Fruit fly (Drosophila melanogaster) whole organism, wandering third instar larva: Measurements from ENCODE around the gene Sfp26Ad.

Experiments used
- Abd-B ChIP-seq: fragments of >200 bp; optimal IDR thresholded peaks from 2 replicates; lab custom pipeline; 2017; ENCODE audit warnings: missing biosample characterization, missing genetic modification characterization
- CG9705 ChIP-seq: fragments of 200-800 bp; sonication (Bioruptor generic); optimal IDR thresholded peaks from 2 replicates; lab custom pipeline; 2018; ENCODE audit warnings: missing biosample characterization, mild to moderate bottlenecking, missing genetic modification characterization
- Hr83 ChIP-seq: fragments of 200-300 bp; sonication (Bioruptor generic); optimal IDR thresholded peaks from 2 replicates; lab custom pipeline; 2016; ENCODE audit warnings: missing biosample characterization, mild to moderate bottlenecking, missing genetic modification characterization, moderate library complexity; ENCODE audit not compliant: poor library complexity, severe bottlenecking
- N ChIP-seq: fragments of >200 bp; optimal IDR thresholded peaks from 2 replicates; lab custom pipeline; 2018; ENCODE audit warnings: missing biosample characterization, missing external identifiers, missing genetic modification characterization
- OdsH ChIP-seq: fragments of 200-800 bp; sonication (Bioruptor generic); optimal IDR thresholded peaks from 2 replicates; lab custom pipeline; 2016; ENCODE audit warnings: missing biosample characterization, mild to moderate bottlenecking, missing genetic modification characterization
- Rel ChIP-seq, 2 experiments: fragments of 200-800 bp; sonication (Bioruptor generic) in 1 of 2; optimal IDR thresholded peaks; 2 replicates in 1 of 2; 3 replicates in 1 of 2; lab custom pipeline; 2016 to 2019; ENCODE audit warnings: mild to moderate bottlenecking in 2 of 2, missing biosample characterization in 2 of 2, missing genetic modification characterization in 2 of 2, moderate library complexity in 1 of 2
- br ChIP-seq: fragments of 200-800 bp; sonication (Bioruptor generic); optimal IDR thresholded peaks from 2 replicates; lab custom pipeline; 2016; ENCODE audit warnings: missing biosample characterization, missing genetic modification characterization
- foxo ChIP-seq, 2 experiments: fragments of 200-800 bp; sonication (Bioruptor generic); optimal IDR thresholded peaks; 2 replicates in 1 of 2; 3 replicates in 1 of 2; lab custom pipeline; 2016 to 2017; ENCODE audit warnings: missing biosample characterization in 2 of 2, missing genetic modification characterization in 2 of 2
- h ChIP-seq: fragments of 200-800 bp; sonication (Bioruptor generic); optimal IDR thresholded peaks from 3 replicates; lab custom pipeline; 2016; ENCODE audit warnings: missing biosample characterization, mild to moderate bottlenecking, missing genetic modification characterization
- jim ChIP-seq: fragments of 175-275, 200-325 bp; sonication (Bioruptor generic); optimal IDR thresholded peaks from 2 replicates; lab custom pipeline; 2016; ENCODE audit warnings: missing biosample characterization, mild to moderate bottlenecking, missing genetic modification characterization
- psq ChIP-seq: fragments of 200-800 bp; sonication (Bioruptor generic); optimal IDR thresholded peaks from 3 replicates; lab custom pipeline; 2017; ENCODE audit warnings: missing biosample characterization, mild to moderate bottlenecking, missing genetic modification characterization, moderate library complexity
- tai ChIP-seq: sonication (Bioruptor generic); optimal IDR thresholded peaks from 2 replicates; lab custom pipeline; 2016; ENCODE audit warnings: missing biosample characterization, missing genetic modification characterization
- woc ChIP-seq: sonication (Bioruptor generic); optimal IDR thresholded peaks from 2 replicates; lab custom pipeline; 2016; ENCODE audit warnings: missing biosample characterization, mild to moderate bottlenecking, missing genetic modification characterization

DNA sequence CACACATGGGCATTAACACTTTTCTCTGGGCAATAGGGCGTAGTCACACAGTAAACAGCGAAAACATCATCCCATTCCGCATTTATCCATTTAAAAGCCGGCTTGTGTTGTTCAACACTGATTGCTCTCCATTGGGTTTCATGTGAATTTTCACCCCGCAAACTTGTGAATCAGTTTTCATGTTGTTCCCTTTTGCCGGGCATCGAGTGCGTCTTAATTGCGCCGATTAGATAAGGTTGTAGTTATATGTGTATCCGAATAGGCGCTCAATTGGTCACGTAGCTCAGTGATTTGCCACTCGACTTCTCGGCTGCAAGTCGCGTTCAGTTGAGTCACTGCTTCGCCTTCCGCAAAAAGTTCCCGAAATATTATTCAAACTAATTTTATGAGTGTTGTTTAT lies 43.8 kb upstream of the Sfp26Ad start:
- no peak for TF ChIP-seq psq
- no peak for TF ChIP-seq jim (GFP tag; lab: Kevin White, UChicago)
- peak; percentile 3 for TF ChIP-seq h
- no peak for TF ChIP-seq N
- no peak for TF ChIP-seq foxo (GFP tag; optimal IDR thresholded peaks at IDR 0.05; lab: Kevin White, UChicago)
- TF ChIP-seq tai (GFP tag; lab: Kevin White, UChicago) = no peak
- TF ChIP-seq Abd-B (GFP tag; lab: Kevin White, UChicago) = no peak
- no peak for TF ChIP-seq br (GFP tag; lab: Kevin White, UChicago)
- no peak for TF ChIP-seq CG9705 (GFP tag; lab: Kevin White, UChicago)
- peak; percentile 11 for TF ChIP-seq OdsH (GFP tag; lab: Kevin White, UChicago)
- no peak for TF ChIP-seq Rel (GFP tag; optimal IDR thresholded peaks at IDR 0.05; lab: Kevin White, UChicago)
- TF ChIP-seq Rel (tag; optimal IDR thresholded peaks at IDR 0.05; lab: Kevin White, UChicago) = peak; percentile 43
- no peak for TF ChIP-seq Hr83 (GFP tag; lab: Kevin White, UChicago)
- no peak for TF ChIP-seq woc (GFP tag; lab: Kevin White, UChicago)
